Worm (Caenorhabditis elegans): ENCODE measurements around the gene npl-4.2.

npl-4.2 gene

ce11 chrII:5574925-5575324 lies 47.8 kb upstream of the npl-4.2 start (continued):
- TF ChIP-seq madf-3 (GFP tag; IDR thresholded peaks at IDR 0.05) (peak; percentile 67; the same call in 1 of the 2 replicates), aptf-2 (GFP tag; conservative IDR thresholded peaks at IDR 0.05) (no peak), rcor-1 (GFP tag; IDR thresholded peaks at IDR 0.05) (no peak), snpc-3.4 (tag; optimal IDR thresholded peaks at IDR 0.05) (no peak), lin-26 (GFP tag; IDR thresholded peaks at IDR 0.05) (peak; percentile 37; the same call in 1 of the 2 replicates), cebp-2 (GFP tag; IDR thresholded peaks at IDR 0.05) (no peak), ztf-6 (GFP tag; IDR thresholded peaks at IDR 0.05) (no peak), snpc-1.3 (tag; optimal IDR thresholded peaks at IDR 0.05; ENCODE audit: insufficient read depth) (no peak), mes-4 (tag; optimal IDR thresholded peaks at IDR 0.05) (no peak), madf-10 (tag; optimal IDR thresholded peaks at IDR 0.05) (no peak), ceh-91 (GFP tag; IDR thresholded peaks at IDR 0.05) (no peak), ztf-22 (GFP tag; optimal IDR thresholded peaks at IDR 0.05) (no peak), sptf-2 (GFP tag; optimal IDR thresholded peaks at IDR 0.05) (no peak), dpff-1 (tag; optimal IDR thresholded peaks at IDR 0.05) (no peak), rec-8 (tag; optimal IDR thresholded peaks at IDR 0.05) (no peak), snpc-4 (GFP tag; optimal IDR thresholded peaks at IDR 0.05) (no peak), snpc-4 (tag; optimal IDR thresholded peaks at IDR 0.05) (peak in 1 of 4 experiments; percentile 20), atf-7 (tag; optimal IDR thresholded peaks at IDR 0.05) (peak; percentile 70), ceh-100 (GFP tag; IDR thresholded peaks at IDR 0.05) (no peak), unc-62 (GFP tag; optimal IDR thresholded peaks at IDR 0.05) (no peak), tbp1 (GFP tag; optimal IDR thresholded peaks at IDR 0.05) (no peak), pha-4 (tag; optimal IDR thresholded peaks at IDR 0.05) (no peak), ama-1 (optimal IDR thresholded peaks at IDR 0.05) (peak; percentile 33), ama-1 (GFP tag; optimal IDR thresholded peaks at IDR 0.05) (no peak), F52B5.7 (tag; optimal IDR thresholded peaks at IDR 0.05) (peak; percentile 62), hrde-1 (tag; optimal IDR thresholded peaks at IDR 0.05; ENCODE audit: borderline replicate concordance) (no peak), F33H1.4 (GFP tag; IDR thresholded peaks at IDR 0.05) (no peak), dox-1 (GFP tag; IDR thresholded peaks at IDR 0.05) (peak; percentile 45; the same call in 1 of the 2 replicates), nhr-27 (tag; optimal IDR thresholded peaks at IDR 0.05) (no peak), akir-1 (GFP tag; optimal IDR thresholded peaks at IDR 0.05) (no peak), C06A6.2 (GFP tag; conservative IDR thresholded peaks at IDR 0.05) (0 out of 2 replicates have a peak, but pooled peaks have one; percentile 26), tlf-1 (GFP tag; optimal IDR thresholded peaks at IDR 0.05) (no peak), K11D2.4 (GFP tag; IDR thresholded peaks at IDR 0.05) (no peak), Y67H2A.10 (GFP tag; conservative IDR thresholded peaks at IDR 0.05) (no peak), fkh-3 (tag; optimal IDR thresholded peaks at IDR 0.05) (peak; percentile 41), mcd-1 (GFP tag; IDR thresholded peaks at IDR 0.05) (peak; percentile 38; the same call in 1 of the 2 replicates), repo-1 (tag; optimal IDR thresholded peaks at IDR 0.05) (peak; percentile 86), B0336.3 (GFP tag; IDR thresholded peaks at IDR 0.05) (peak; percentile 80), ceh-40 (GFP tag; IDR thresholded peaks at IDR 0.05) (no peak), ztf-26 (tag; optimal IDR thresholded peaks at IDR 0.05) (no peak), lir-1 (GFP tag; conservative IDR thresholded peaks at IDR 0.05) (no peak), nhr-90 (tag; optimal IDR thresholded peaks at IDR 0.05) (no peak), ceh-27 (GFP tag; optimal IDR thresholded peaks at IDR 0.05) (no peak), aptf-3 (GFP tag; IDR thresholded peaks at IDR 0.05) (no peak), F49E8.2 (tag; optimal IDR thresholded peaks at IDR 0.05; ENCODE audit: insufficient read depth) (no peak), hmg-20 (GFP tag; IDR thresholded peaks at IDR 0.05) (0 out of 2 replicates have a peak, but pooled peaks have one; percentile 2), nfyb-1 (GFP tag; IDR thresholded peaks at IDR 0.05) (peak; percentile 67; the same call in 1 of the 2 replicates), T07F8.4 (tag; optimal IDR thresholded peaks at IDR 0.05) (no peak), let-526 (GFP tag; IDR thresholded peaks at IDR 0.05) (no peak)

Data from whole organism, young adult.